Worm (Caenorhabditis elegans) whole organism, late embryonic: ENCODE results near the gene spch-1.

Source experiments
- C08G9.2 ChIP-seq: sonication (generic microtip); optimal IDR thresholded peaks from 2 replicates; lab custom pipeline; 2016; ENCODE audit warnings: mild to moderate bottlenecking, missing genetic modification characterization, moderate library complexity, missing compliant biosample characterization
- C38D4.7 ChIP-seq: fragments of 200-800 bp; sonication (Bioruptor generic); optimal IDR thresholded peaks from 2 replicates; lab custom pipeline; 2018; ENCODE audit warnings: mild to moderate bottlenecking, missing genetic modification characterization, moderate library complexity, missing compliant biosample characterization
- F13H6.1 ChIP-seq: sonication (generic microtip); optimal IDR thresholded peaks from 2 replicates; lab custom pipeline; 2016; ENCODE audit warnings: missing genetic modification characterization, missing compliant biosample characterization
- T23F11.4 ChIP-seq: fragments of 200-800 bp; sonication (Bioruptor generic); optimal IDR thresholded peaks from 2 replicates; lab custom pipeline; 2018; ENCODE audit warnings: mild to moderate bottlenecking, missing genetic modification characterization, missing compliant biosample characterization
- ahr-1 ChIP-seq: sonication (generic microtip); optimal IDR thresholded peaks from 2 replicates; lab custom pipeline; 2016; ENCODE audit warnings: missing genetic modification characterization, missing compliant biosample characterization
- ama-1 ChIP-seq: fragments of 150-350 bp; optimal IDR thresholded peaks from 2 replicates; lab custom pipeline; 2014
- ceh-19 ChIP-seq: fragments of 200-800 bp; sonication (Bioruptor generic); optimal IDR thresholded peaks from 2 replicates; lab custom pipeline; 2018; ENCODE audit warnings: mild to moderate bottlenecking, missing genetic modification characterization, missing compliant biosample characterization
- ceh-2 ChIP-seq: sonication (generic microtip); optimal IDR thresholded peaks from 2 replicates; lab custom pipeline; 2016; ENCODE audit warnings: missing genotype, missing genetic modification characterization, missing compliant biosample characterization
- ceh-24 ChIP-seq: sonication (generic microtip); optimal IDR thresholded peaks from 2 replicates; lab custom pipeline; 2016; ENCODE audit warnings: mild to moderate bottlenecking, missing genetic modification characterization, missing compliant biosample characterization
- ceh-34 ChIP-seq: sonication (generic microtip); optimal IDR thresholded peaks from 2 replicates; lab custom pipeline; 2016; ENCODE audit warnings: mild to moderate bottlenecking, missing genetic modification characterization, missing compliant biosample characterization
- ceh-6 ChIP-seq: fragments of 200-800 bp; sonication (Bioruptor generic); optimal IDR thresholded peaks from 2 replicates; lab custom pipeline; 2018; ENCODE audit warnings: mild to moderate bottlenecking, missing genetic modification characterization, missing compliant biosample characterization
- ceh-9 ChIP-seq: sonication (generic microtip); optimal IDR thresholded peaks from 2 replicates; lab custom pipeline; 2016; ENCODE audit warnings: mild to moderate bottlenecking, missing genetic modification characterization, inconsistent platforms, missing compliant biosample characterization
- che-1 ChIP-seq: sonication (generic microtip); optimal IDR thresholded peaks from 2 replicates; lab custom pipeline; 2016; ENCODE audit warnings: mild to moderate bottlenecking, missing genetic modification characterization, missing compliant biosample characterization
- dve-1 ChIP-seq: sonication (generic microtip); optimal IDR thresholded peaks from 2 replicates; lab custom pipeline; 2017; ENCODE audit warnings: antibody characterized with exemption, mild to moderate bottlenecking, missing genetic modification characterization, missing compliant biosample characterization
- elt-4 ChIP-seq: sonication (generic microtip); optimal IDR thresholded peaks from 2 replicates; lab custom pipeline; 2016; ENCODE audit warnings: missing genetic modification characterization, missing compliant biosample characterization
- ets-4 ChIP-seq: sonication (generic microtip); optimal IDR thresholded peaks from 2 replicates; lab custom pipeline; 2016; ENCODE audit warnings: missing genetic modification characterization, missing compliant biosample characterization
- eyg-1 ChIP-seq: sonication (generic microtip); optimal IDR thresholded peaks from 2 replicates; lab custom pipeline; 2016; ENCODE audit warnings: missing genotype, missing genetic modification characterization, missing compliant biosample characterization
- hlh-30 ChIP-seq: sonication (generic microtip); optimal IDR thresholded peaks from 2 replicates; lab custom pipeline; 2017; ENCODE audit warnings: antibody characterized with exemption, missing genetic modification characterization, missing compliant biosample characterization; ENCODE audit not compliant: insufficient read depth
- hlh-6 ChIP-seq: sonication (generic microtip); optimal IDR thresholded peaks from 2 replicates; lab custom pipeline; 2016; ENCODE audit warnings: missing genotype, missing genetic modification characterization, missing compliant biosample characterization
- mec-3 ChIP-seq: sonication (generic microtip); optimal IDR thresholded peaks from 2 replicates; lab custom pipeline; 2016; ENCODE audit warnings: borderline replicate concordance, missing genetic modification characterization, missing compliant biosample characterization
- nhr-232 ChIP-seq: sonication (generic microtip); optimal IDR thresholded peaks from 2 replicates; lab custom pipeline; 2016; ENCODE audit warnings: missing genetic modification characterization, missing compliant biosample characterization
- npax-4 ChIP-seq: sonication (generic microtip); optimal IDR thresholded peaks from 2 replicates; lab custom pipeline; 2016; ENCODE audit warnings: missing genetic modification characterization, missing compliant biosample characterization
- odd-2 ChIP-seq: sonication (generic microtip); optimal IDR thresholded peaks from 2 replicates; lab custom pipeline; 2017; ENCODE audit warnings: antibody characterized with exemption, mild to moderate bottlenecking, missing genetic modification characterization, missing compliant biosample characterization
- pag-3 ChIP-seq: sonication (generic microtip); optimal IDR thresholded peaks from 2 replicates; lab custom pipeline; 2016; ENCODE audit warnings: missing compliant biosample characterization, missing genetic modification characterization, borderline replicate concordance
- pat-9 ChIP-seq: fragments of 200-800 bp; sonication (Bioruptor generic); optimal IDR thresholded peaks from 2 replicates; lab custom pipeline; 2018; ENCODE audit warnings: mild to moderate bottlenecking, missing genetic modification characterization, moderate library complexity, missing compliant biosample characterization
- ref-2 ChIP-seq: sonication (generic microtip); optimal IDR thresholded peaks from 2 replicates; lab custom pipeline; 2016; ENCODE audit warnings: missing genetic modification characterization, missing compliant biosample characterization
- rnt-1 ChIP-seq: sonication (generic microtip); optimal IDR thresholded peaks from 2 replicates; lab custom pipeline; 2016; ENCODE audit warnings: missing genetic modification characterization, missing compliant biosample characterization
- sdc-2 ChIP-seq: sonication (generic microtip); optimal IDR thresholded peaks from 2 replicates; lab custom pipeline; 2016; ENCODE audit warnings: missing genotype, missing genetic modification characterization, missing compliant biosample characterization
- sox-2 ChIP-seq: fragments of 200-800 bp; sonication (Bioruptor generic); IDR thresholded peaks from 2 replicates; pipeline ENCODE4 v1.3.6; 2022; ENCODE audit warnings: missing genetic modification reagents, missing genetic modification characterization, missing compliant biosample characterization
- sox-4 ChIP-seq: sonication (generic microtip); optimal IDR thresholded peaks from 2 replicates; lab custom pipeline; 2017; ENCODE audit warnings: mild to moderate bottlenecking, missing genetic modification characterization, inconsistent platforms, missing compliant biosample characterization
- syd-9 ChIP-seq: sonication (generic microtip); optimal IDR thresholded peaks from 2 replicates; lab custom pipeline; 2016; ENCODE audit warnings: mild to moderate bottlenecking, missing genetic modification characterization, moderate library complexity, missing compliant biosample characterization
- tbx-2 ChIP-seq: sonication (generic microtip); optimal IDR thresholded peaks from 2 replicates; lab custom pipeline; 2016; ENCODE audit warnings: missing genetic modification characterization, missing compliant biosample characterization
- unc-3 ChIP-seq, 2 experiments: fragments of 200-800 bp in 1 of 2; sonication (Bioruptor generic) in 1 of 2; sonication (generic microtip) in 1 of 2; conservative IDR thresholded peaks in 1 of 2; optimal IDR thresholded peaks in 1 of 2; 2 replicates each; pipeline versions ENCODE4 v1.3.6 to Lab custom; 2016 to 2022; ENCODE audit warnings: missing compliant biosample characterization in 2 of 2, missing genetic modification characterization in 2 of 2, missing genetic modification reagents in 1 of 2
- unc-42 ChIP-seq: sonication (generic microtip); optimal IDR thresholded peaks from 2 replicates; lab custom pipeline; 2016; ENCODE audit warnings: missing genotype, missing genetic modification characterization, missing compliant biosample characterization
- zip-5 ChIP-seq: sonication (generic microtip); optimal IDR thresholded peaks from 2 replicates; lab custom pipeline; 2016; ENCODE audit warnings: missing genetic modification characterization, missing compliant biosample characterization

The spch-1 gene

ce11 chrIV:10110417-10110816 is 924 bp downstream of the spch-1 start, which contains the start of gene egl-38:
egl-38 (minus strand) TSS chrIV:10110517.
- TF ChIP-seq sdc-2 (tag; lab: Kevin White, UChicago) (no peak), ceh-19 (GFP tag; lab: Kevin White, UChicago) (no peak), zip-5 (tag; lab: Kevin White, UChicago) (no peak), tbx-2 (tag; lab: Kevin White, UChicago) (no peak), ama-1 (no peak), sox-2 (GFP tag; lab: Robert Waterston, UW) (no peak), syd-9 (tag; lab: Kevin White, UChicago) (no peak), F13H6.1 (tag; lab: Kevin White, UChicago) (no peak)

- TF ChIP-seq eyg-1 (tag; lab: Kevin White, UChicago) (no peak), T23F11.4 (no peak), mec-3 (no peak), ceh-24 (tag; lab: Kevin White, UChicago) (no peak), unc-42 (tag; lab: Kevin White, UChicago) (no peak), C08G9.2 (tag; lab: Kevin White, UChicago) (no peak), che-1 (tag; lab: Kevin White, UChicago) (no peak), tbx-2 (tag; lab: Kevin White, UChicago) (no peak), ceh-34 (no peak), ceh-6 (GFP tag; lab: Kevin White, UChicago) (no peak), elt-4 (no peak), ceh-2 (tag; lab: Kevin White, UChicago) (no peak), dve-1 (tag; lab: Kevin White, UChicago) (no peak), unc-3 (GFP tag; conservative IDR thresholded peaks at IDR 0.05; lab: Robert Waterston, UW) (no peak), unc-3 (tag; optimal IDR thresholded peaks at IDR 0.05; lab: Kevin White, UChicago) (no peak), odd-2 (no peak), rnt-1 (tag; lab: Kevin White, UChicago) (no peak), C38D4.7 (GFP tag; lab: Kevin White, UChicago) (no peak), F13H6.1 (tag; lab: Kevin White, UChicago) (no peak)
Observed at ce11 chrIV:10096881-10097280, 14.5 kb downstream of the spch-1 start, which contains the start of gene dis-3. dis-3 (plus strand) TSS chrIV:10097202.

- TF ChIP-seq npax-4, result no peak
- TF ChIP-seq hlh-6, result no peak
- no peak for TF ChIP-seq ahr-1 (tag; lab: Kevin White, UChicago)
- no peak for TF ChIP-seq nhr-232 (tag; lab: Kevin White, UChicago)
- no peak for TF ChIP-seq pag-3 (tag; lab: Kevin White, UChicago)
- TF ChIP-seq ceh-9 (tag; lab: Kevin White, UChicago), result no peak
- TF ChIP-seq ceh-6 (GFP tag; lab: Kevin White, UChicago), result no peak
- TF ChIP-seq ets-4 (tag; lab: Kevin White, UChicago), result no peak
- no peak for TF ChIP-seq ceh-34
- TF ChIP-seq pat-9 (tag; lab: Kevin White, UChicago), result no peak
- TF ChIP-seq ref-2, result no peak
- TF ChIP-seq sox-4 (tag; lab: Kevin White, UChicago), result no peak
- no peak for TF ChIP-seq hlh-30 (tag; lab: Kevin White, UChicago)
- TF ChIP-seq, all 69 proteins: peak for 0
Observed at ce11 chrIV:10095171-10095570, 16.2 kb downstream of the spch-1 start, which contains the start of the genes C04G2.5 and msp-36. C04G2.5 (minus strand) TSS chrIV:10095271. msp-36 (plus strand) TSS chrIV:10095433.

- TF ChIP-seq tbx-2 (tag; lab: Kevin White, UChicago), result no peak
Observed at ce11 chrIV:10090358-10090757, 21.0 kb downstream of the spch-1 start, which contains the start of gene ttbk-5. ttbk-5 (plus strand) TSS chrIV:10090658.
